Worm (Caenorhabditis elegans): Measurements from ENCODE around the gene srv-15.

DNA sequence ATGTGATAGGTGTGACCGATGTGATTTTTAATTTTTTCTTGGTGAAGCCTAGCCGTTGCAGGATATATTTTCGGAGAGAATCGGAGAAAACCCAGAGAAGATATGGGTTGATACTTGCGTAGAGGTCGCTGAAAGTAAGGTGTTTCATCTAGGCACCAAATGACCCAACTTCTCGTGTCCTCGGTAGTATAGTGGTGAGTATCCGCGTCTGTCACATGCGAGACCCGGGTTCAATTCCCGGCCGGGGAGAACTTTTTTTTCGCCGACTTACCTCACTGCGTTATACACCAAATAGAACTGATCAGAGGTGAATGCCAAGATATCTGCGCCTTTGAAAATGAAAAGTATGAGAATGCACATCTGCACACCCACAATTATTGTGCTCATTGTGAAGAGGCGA is 25.5 kb downstream of the srv-15 start:
- TF ChIP-seq hmg-4 (GFP tag; optimal IDR thresholded peaks at IDR 0.05) (peak; percentile 42), B0310.2 (tag; optimal IDR thresholded peaks at IDR 0.05) (no peak), ets-7 (tag; optimal IDR thresholded peaks at IDR 0.05) (no peak)

Measured in whole organism, early embryonic.